In the genomic region with DNA sequence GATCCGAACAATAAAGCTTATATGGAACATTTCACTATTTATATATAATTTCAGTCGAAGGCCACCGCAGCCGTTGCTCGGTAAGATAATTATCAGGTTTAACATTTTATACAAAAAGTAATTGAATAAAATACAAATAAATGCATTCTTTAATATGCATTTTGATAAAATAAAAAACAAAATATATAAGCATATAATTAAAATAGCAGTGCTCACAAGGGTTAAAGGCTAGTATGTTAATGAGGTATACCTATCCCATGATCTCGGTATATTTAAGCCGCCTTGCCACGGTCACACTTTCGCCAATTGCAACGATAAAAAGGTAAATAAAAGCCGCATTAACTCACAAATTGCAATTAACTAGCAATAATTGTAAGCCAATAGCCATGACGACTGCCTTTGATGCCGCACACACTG, we compare ENCODE assay signal across 2 fruit fly cellular contexts.
TF ChIP-seq lines count a peak whose summit lies in the region.

A gene (plus strand): TSS at position 289 of the 417 bp plus-strand sequence.

TF ChIP-seq in whole organism, embryonic, 481 proteins besides CTCF, POLR2A, EP300 and RAD21 (continued from another document and continues in another):
- TF ChIP-seq peb (GFP tag; IDR thresholded peaks at IDR 0.05; lab: Robert Waterston, UW): no peak
- TF ChIP-seq Bgb (GFP tag; IDR thresholded peaks at IDR 0.05; lab: Robert Waterston, UW; ENCODE audit: partially characterized antibody): no peak
- TF ChIP-seq CG11456 (GFP tag; IDR thresholded peaks at IDR 0.05; lab: Robert Waterston, UW): no peak
- TF ChIP-seq Dip2 (GFP tag; IDR thresholded peaks at IDR 0.05; lab: Robert Waterston, UW): no peak
- TF ChIP-seq repo (GFP tag; optimal IDR thresholded peaks at IDR 0.05; lab: Kevin White, UChicago): no peak
- TF ChIP-seq esg (GFP tag; conservative IDR thresholded peaks at IDR 0.05; lab: Robert Waterston, UW): 0 out of 2 replicates have a peak, but pooled peaks have one; percentile 6
- no peak for TF ChIP-seq chif (GFP tag; optimal IDR thresholded peaks at IDR 0.05; lab: Kevin White, UChicago)
- TF ChIP-seq Dref (GFP tag; IDR thresholded peaks at IDR 0.05; lab: Robert Waterston, UW): no peak
- TF ChIP-seq rib (GFP tag; IDR thresholded peaks at IDR 0.05; lab: Robert Waterston, UW): no peak
- TF ChIP-seq Awh (GFP tag; IDR thresholded peaks at IDR 0.05; lab: Robert Waterston, UW): no peak
- peak; percentile 76 for TF ChIP-seq phol (tag; optimal IDR thresholded peaks at IDR 0.05; lab: Kevin White, UChicago)
- no peak for TF ChIP-seq E2f2 (GFP tag; IDR thresholded peaks at IDR 0.05; lab: Robert Waterston, UW)
- peak; percentile 72 for TF ChIP-seq nmo (GFP tag; optimal IDR thresholded peaks at IDR 0.05; lab: Kevin White, UChicago)
- TF ChIP-seq ken (GFP tag; IDR thresholded peaks at IDR 0.05; lab: Robert Waterston, UW): no peak
- no peak for TF ChIP-seq CG4707 (GFP tag; optimal IDR thresholded peaks at IDR 0.05; lab: Kevin White, UChicago)
- TF ChIP-seq CG15269 (tag; optimal IDR thresholded peaks at IDR 0.05; lab: Kevin White, UChicago): peak; percentile 44
- peak; percentile 50 for TF ChIP-seq CG18262 (tag; optimal IDR thresholded peaks at IDR 0.05; lab: Kevin White, UChicago)
- TF ChIP-seq bowl (GFP tag; IDR thresholded peaks at IDR 0.05; lab: Robert Waterston, UW): no peak
- TF ChIP-seq dimm (GFP tag; IDR thresholded peaks at IDR 0.05; lab: Robert Waterston, UW): no peak
- TF ChIP-seq CG12942 (GFP tag; optimal IDR thresholded peaks at IDR 0.05; lab: Kevin White, UChicago): peak; percentile 4
- peak; percentile 16 for TF ChIP-seq ind (GFP tag; optimal IDR thresholded peaks at IDR 0.05; lab: Kevin White, UChicago)
- TF ChIP-seq CG2116 (GFP tag; optimal IDR thresholded peaks at IDR 0.05; lab: Kevin White, UChicago): peak; percentile 31
- no peak for TF ChIP-seq amos (GFP tag; IDR thresholded peaks at IDR 0.05; lab: Robert Waterston, UW; ENCODE audit: partially characterized antibody)
- TF ChIP-seq CG31365 (tag; optimal IDR thresholded peaks at IDR 0.05; lab: Kevin White, UChicago): no peak
- no peak for TF ChIP-seq MTF-1 (GFP tag; optimal IDR thresholded peaks at IDR 0.05; lab: Kevin White, UChicago; ENCODE audit: borderline replicate concordance)
- TF ChIP-seq twi (tag; optimal IDR thresholded peaks at IDR 0.05; lab: Kevin White, UChicago): peak; percentile 15
- no peak; the same call in 1 of the 2 replicates for TF ChIP-seq CG3847 (GFP tag; IDR thresholded peaks at IDR 0.05; lab: Robert Waterston, UW)
- TF ChIP-seq Nf-YB (GFP tag; optimal IDR thresholded peaks at IDR 0.05; lab: Kevin White, UChicago): no peak
- no peak for TF ChIP-seq kni (GFP tag; optimal IDR thresholded peaks at IDR 0.05; lab: Kevin White, UChicago)
- peak; percentile 12 for TF ChIP-seq CG12104 (GFP tag; optimal IDR thresholded peaks at IDR 0.05; lab: Kevin White, UChicago)
- TF ChIP-seq Med (GFP tag; lab: Kevin White, UChicago): no peak
- TF ChIP-seq Hr39 (optimal IDR thresholded peaks at IDR 0.05; lab: Kevin White, UChicago): no peak
- TF ChIP-seq aop (GFP tag; IDR thresholded peaks at IDR 0.05; lab: Robert Waterston, UW): no peak
- peak; percentile 26 for TF ChIP-seq CG15696 (tag; optimal IDR thresholded peaks at IDR 0.05; lab: Kevin White, UChicago)
- peak; percentile 23 for TF ChIP-seq CG10267 (tag; optimal IDR thresholded peaks at IDR 0.05; lab: Kevin White, UChicago)
- TF ChIP-seq CG12391 (tag; optimal IDR thresholded peaks at IDR 0.05; lab: Kevin White, UChicago): peak; percentile 60
- TF ChIP-seq stc (GFP tag; IDR thresholded peaks at IDR 0.05; lab: Robert Waterston, UW): no peak
- TF ChIP-seq CG32772 (GFP tag; IDR thresholded peaks at IDR 0.05; lab: Robert Waterston, UW): no peak
- TF ChIP-seq CG3838 (GFP tag; optimal IDR thresholded peaks at IDR 0.05; lab: Kevin White, UChicago): no peak
- no peak for TF ChIP-seq sr (GFP tag; IDR thresholded peaks at IDR 0.05; lab: Robert Waterston, UW)
- no peak for TF ChIP-seq al (GFP tag; IDR thresholded peaks at IDR 0.05; lab: Robert Waterston, UW)
- peak; percentile 28 for TF ChIP-seq fd96Cb (tag; optimal IDR thresholded peaks at IDR 0.05; lab: Kevin White, UChicago)
- peak; percentile 19; the same call in 1 of the 2 replicates for TF ChIP-seq CG32532 (GFP tag; IDR thresholded peaks at IDR 0.05; lab: Robert Waterston, UW)
- TF ChIP-seq H2.0 (GFP tag; IDR thresholded peaks at IDR 0.05; lab: Robert Waterston, UW): peak; percentile 20; the same call in 1 of the 2 replicates
- TF ChIP-seq ERR (GFP tag; optimal IDR thresholded peaks at IDR 0.05; lab: Kevin White, UChicago): no peak
- no peak for TF ChIP-seq gro (GFP tag; optimal IDR thresholded peaks at IDR 0.05; lab: Kevin White, UChicago)
- TF ChIP-seq fd102C (GFP tag; optimal IDR thresholded peaks at IDR 0.05; lab: Kevin White, UChicago): no peak
- TF ChIP-seq Nf-YA (GFP tag; IDR thresholded peaks at IDR 0.05; lab: Robert Waterston, UW): no peak
- TF ChIP-seq CG2712 (tag; optimal IDR thresholded peaks at IDR 0.05; lab: Kevin White, UChicago): peak; percentile 54
- no peak for TF ChIP-seq Sry-δ (GFP tag; optimal IDR thresholded peaks at IDR 0.05; lab: Kevin White, UChicago)
- TF ChIP-seq CG10366 (GFP tag; IDR thresholded peaks at IDR 0.05; lab: Robert Waterston, UW): no peak; the same call in 1 of the 2 replicates
- no peak for TF ChIP-seq HHEX (GFP tag; optimal IDR thresholded peaks at IDR 0.05; lab: Kevin White, UChicago)
- peak; percentile 64 for TF ChIP-seq CG9932 (GFP tag; IDR thresholded peaks at IDR 0.05; lab: Robert Waterston, UW)
- peak; percentile 37 for TF ChIP-seq MESR4 (GFP tag; optimal IDR thresholded peaks at IDR 0.05; lab: Kevin White, UChicago)
- no peak for TF ChIP-seq slp2 (GFP tag; optimal IDR thresholded peaks at IDR 0.05; lab: Kevin White, UChicago)
- no peak for TF ChIP-seq NFAT (GFP tag; IDR thresholded peaks at IDR 0.05; lab: Robert Waterston, UW)
- TF ChIP-seq sd (tag; optimal IDR thresholded peaks at IDR 0.05; lab: Kevin White, UChicago): no peak
- peak; percentile 37 for TF ChIP-seq az2 (GFP tag; optimal IDR thresholded peaks at IDR 0.05; lab: Kevin White, UChicago)
- TF ChIP-seq yki (optimal IDR thresholded peaks at IDR 0.05; lab: Kevin White, UChicago): no peak
- no peak for TF ChIP-seq crol (GFP tag; IDR thresholded peaks at IDR 0.05; lab: Robert Waterston, UW)
- TF ChIP-seq pum (GFP tag; optimal IDR thresholded peaks at IDR 0.05; lab: Kevin White, UChicago): no peak
- peak; percentile 21; the same call in 1 of the 3 replicates for TF ChIP-seq dysf (GFP tag; IDR thresholded peaks at IDR 0.05; lab: Robert Waterston, UW)
- TF ChIP-seq exex (tag; optimal IDR thresholded peaks at IDR 0.05; lab: Kevin White, UChicago): peak; percentile 20
- TF ChIP-seq Pdp1 (GFP tag; optimal IDR thresholded peaks at IDR 0.05; lab: Kevin White, UChicago): no peak
- TF ChIP-seq vnd (GFP tag; IDR thresholded peaks at IDR 0.05; lab: Robert Waterston, UW; ENCODE audit: partially characterized antibody): no peak

TF ChIP-seq in whole organism, prepupa, 60 proteins besides CTCF, POLR2A, EP300 and RAD21 (continued from another document):
- TF ChIP-seq Met (GFP tag; optimal IDR thresholded peaks at IDR 0.05; lab: Kevin White, UChicago): no peak
- TF ChIP-seq CG11902 (GFP tag; optimal IDR thresholded peaks at IDR 0.05; lab: Kevin White, UChicago): no peak
- no peak for TF ChIP-seq spab (GFP tag; optimal IDR thresholded peaks at IDR 0.05; lab: Kevin White, UChicago)
- TF ChIP-seq CG6276 (GFP tag; optimal IDR thresholded peaks at IDR 0.05; lab: Kevin White, UChicago): no peak
- TF ChIP-seq lz (GFP tag; optimal IDR thresholded peaks at IDR 0.05; lab: Kevin White, UChicago): peak; percentile 33
- peak; percentile 33 for TF ChIP-seq CG34406 (GFP tag; optimal IDR thresholded peaks at IDR 0.05; lab: Kevin White, UChicago)
- no peak for TF ChIP-seq CG6163 (GFP tag; IDR thresholded peaks at IDR 0.05; lab: Robert Waterston, UW)
- TF ChIP-seq CG9139 (GFP tag; optimal IDR thresholded peaks at IDR 0.05; lab: Kevin White, UChicago): no peak
- TF ChIP-seq CG6854 (GFP tag; optimal IDR thresholded peaks at IDR 0.05; lab: Kevin White, UChicago): no peak
- no peak for TF ChIP-seq CG8319 (GFP tag; optimal IDR thresholded peaks at IDR 0.05; lab: Kevin White, UChicago)
- TF ChIP-seq CG8632 (GFP tag; optimal IDR thresholded peaks at IDR 0.05; lab: Kevin White, UChicago): peak; percentile 26
- peak; percentile 12 for TF ChIP-seq fd59A (GFP tag; optimal IDR thresholded peaks at IDR 0.05; lab: Kevin White, UChicago)
- no peak for TF ChIP-seq fd85E (GFP tag; optimal IDR thresholded peaks at IDR 0.05; lab: Kevin White, UChicago)
- TF ChIP-seq OdsH (GFP tag; optimal IDR thresholded peaks at IDR 0.05; lab: Kevin White, UChicago): no peak
- TF ChIP-seq dsx (GFP tag; optimal IDR thresholded peaks at IDR 0.05; lab: Kevin White, UChicago; ENCODE audit: poor library complexity, severe bottlenecking): no peak
- TF ChIP-seq CG15336 (GFP tag; IDR thresholded peaks at IDR 0.05; lab: Robert Waterston, UW): peak; percentile 10; the same call in 1 of the 2 replicates
- TF ChIP-seq Lpt (GFP tag; optimal IDR thresholded peaks at IDR 0.05; lab: Kevin White, UChicago): no peak
- no peak for TF ChIP-seq pdm3 (GFP tag; optimal IDR thresholded peaks at IDR 0.05; lab: Kevin White, UChicago)
- TF ChIP-seq cyc (GFP tag; optimal IDR thresholded peaks at IDR 0.05; lab: Kevin White, UChicago): peak; percentile 37
- peak; percentile 56 for TF ChIP-seq CG3032 (tag; optimal IDR thresholded peaks at IDR 0.05; lab: Kevin White, UChicago)
- TF ChIP-seq eg (GFP tag; IDR thresholded peaks at IDR 0.05; lab: Robert Waterston, UW): peak; percentile 32; the same call in 1 of the 3 replicates
- no peak for TF ChIP-seq CG8119 (GFP tag; IDR thresholded peaks at IDR 0.05; lab: Robert Waterston, UW)
- TF ChIP-seq Smox (GFP tag; optimal IDR thresholded peaks at IDR 0.05; lab: Kevin White, UChicago): no peak
- no peak for TF ChIP-seq Hr4 (GFP tag; optimal IDR thresholded peaks at IDR 0.05; lab: Kevin White, UChicago)
- TF ChIP-seq salr (GFP tag; optimal IDR thresholded peaks at IDR 0.05; lab: Kevin White, UChicago): no peak
- no peak for TF ChIP-seq Eip93F (GFP tag; optimal IDR thresholded peaks at IDR 0.05; lab: Kevin White, UChicago)
- no peak for TF ChIP-seq svp (GFP tag; lab: Kevin White, UChicago)
- TF ChIP-seq CG6792 (GFP tag; optimal IDR thresholded peaks at IDR 0.05; lab: Kevin White, UChicago): peak; percentile 15
- no peak for TF ChIP-seq Blimp-1 (GFP tag; optimal IDR thresholded peaks at IDR 0.05; lab: Kevin White, UChicago)
- TF ChIP-seq CG32006 (GFP tag; optimal IDR thresholded peaks at IDR 0.05; lab: Kevin White, UChicago): no peak
- no peak for TF ChIP-seq CG7368 (GFP tag; optimal IDR thresholded peaks at IDR 0.05; lab: Kevin White, UChicago)
- TF ChIP-seq Gug (GFP tag; IDR thresholded peaks at IDR 0.05; lab: Robert Waterston, UW): 0 out of 2 replicates have a peak, but pooled peaks have one; percentile 30
- TF ChIP-seq CG10669 (GFP tag; optimal IDR thresholded peaks at IDR 0.05; lab: Kevin White, UChicago): no peak
- TF ChIP-seq Eip78C (GFP tag; lab: Kevin White, UChicago): peak; percentile 58
- no peak for TF ChIP-seq Ets21C (GFP tag; optimal IDR thresholded peaks at IDR 0.05; lab: Kevin White, UChicago)
- TF ChIP-seq Hr38 (GFP tag; optimal IDR thresholded peaks at IDR 0.05; lab: Kevin White, UChicago): no peak
- no peak for TF ChIP-seq ss (GFP tag; optimal IDR thresholded peaks at IDR 0.05; lab: Kevin White, UChicago)
- no peak for TF ChIP-seq CG16779 (tag; optimal IDR thresholded peaks at IDR 0.05; lab: Kevin White, UChicago)
- peak; percentile 35 for TF ChIP-seq esn (GFP tag; optimal IDR thresholded peaks at IDR 0.05; lab: Kevin White, UChicago)
